Worm (Caenorhabditis elegans): ENCODE measurements around the gene Y75B8A.37.

Gene Y75B8A.37

DNA sequence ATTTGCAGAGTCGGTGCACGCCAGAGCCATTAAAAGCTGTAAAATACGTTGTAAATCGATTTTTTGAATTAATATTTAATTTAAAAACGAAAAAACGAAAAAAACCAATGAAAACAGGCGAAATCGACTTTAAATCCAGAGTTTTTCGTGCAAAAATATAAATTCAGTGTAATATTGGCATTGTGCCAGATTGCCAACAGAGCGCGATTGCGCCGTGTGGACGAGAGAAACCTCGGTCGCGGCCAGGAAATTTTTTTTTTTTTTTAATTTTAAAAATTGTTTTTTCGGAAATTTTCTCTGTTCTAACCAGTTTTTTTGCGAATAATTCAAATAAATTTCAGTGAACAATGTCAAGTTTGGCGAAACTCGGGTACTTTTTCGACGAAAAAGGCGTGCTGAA, 36.0 kb downstream of the Y75B8A.37 start, which contains the start of the genes pph-4.1 and Y75B8A.31 (continued):
- TF ChIP-seq tlp-1 (tag; optimal IDR thresholded peaks at IDR 0.05) (no peak), ceh-90 (tag; optimal IDR thresholded peaks at IDR 0.05) (peak; percentile 92), nhr-11 (tag; optimal IDR thresholded peaks at IDR 0.05) (peak; percentile 39), unc-62 (GFP tag; optimal IDR thresholded peaks at IDR 0.05) (no peak), jun-1 (tag; optimal IDR thresholded peaks at IDR 0.05) (peak; percentile 51), fkh-8 (tag; optimal IDR thresholded peaks at IDR 0.05) (peak; percentile 90), lin-14 (GFP tag; optimal IDR thresholded peaks at IDR 0.05) (no peak)

- no peak for TF ChIP-seq lsy-2 (tag; optimal IDR thresholded peaks at IDR 0.05)
These were observed 41.3 kb downstream of the Y75B8A.37 start for ce11 chrIII:12356588-12356987.

ce11 chrIII:12358461-12358860, 43.2 kb downstream of the Y75B8A.37 start, which contains the start of gene Y75B8A.32:
Gene Y75B8A.32, minus strand, starts transcription at chrIII:12358561.
- TF ChIP-seq aly-2 (tag; optimal IDR thresholded peaks at IDR 0.05) (no peak), efl-3 (GFP tag; optimal IDR thresholded peaks at IDR 0.05) (no peak), F16B12.6 (tag; optimal IDR thresholded peaks at IDR 0.05) (no peak), pqm-1 (tag; optimal IDR thresholded peaks at IDR 0.05) (no peak), sox-4 (tag; optimal IDR thresholded peaks at IDR 0.05) (no peak), fos-1 (tag; optimal IDR thresholded peaks at IDR 0.05) (no peak), efl-1 (optimal IDR thresholded peaks at IDR 0.05) (no peak), efl-1 (GFP tag; optimal IDR thresholded peaks at IDR 0.05 in 1 of 2) (no peak)

DNA sequence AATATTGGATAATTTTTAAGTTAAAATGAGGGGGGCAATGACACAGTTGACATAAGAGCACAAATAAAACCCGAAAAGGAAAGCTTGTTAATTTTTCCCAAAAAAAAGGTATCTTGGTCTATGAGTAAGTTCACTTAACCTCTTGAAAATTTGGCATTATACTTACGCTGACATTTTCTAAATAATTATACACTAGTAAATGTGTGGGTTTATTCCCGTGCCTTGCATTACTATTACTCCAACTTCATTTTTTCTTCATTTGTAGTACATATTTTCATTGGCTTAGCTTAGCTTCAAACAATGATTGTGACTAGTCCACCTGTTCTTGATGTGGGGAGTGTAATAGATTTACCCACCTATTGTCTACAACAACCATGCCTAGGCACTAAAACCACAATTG, 44.0 kb downstream of the Y75B8A.37 start, which contains the start of gene Y75B8A.34:
Gene Y75B8A.34, plus strand, starts transcription at position 301 of the 400 bp plus-strand sequence.
- TF ChIP-seq ets-5 (GFP tag; IDR thresholded peaks at IDR 0.05) (no peak), irx-1 (tag; optimal IDR thresholded peaks at IDR 0.05) (no peak), ama-1 (optimal IDR thresholded peaks at IDR 0.05) (no peak), blmp-1 (tag; optimal IDR thresholded peaks at IDR 0.05) (no peak), pqm-1 (tag; optimal IDR thresholded peaks at IDR 0.05) (no peak), nhr-85 (tag) (no peak), egl-13 (tag; optimal IDR thresholded peaks at IDR 0.05) (no peak), unc-30 (tag; optimal IDR thresholded peaks at IDR 0.05) (no peak), nhr-77 (tag; optimal IDR thresholded peaks at IDR 0.05) (no peak), nhr-90 (tag; optimal IDR thresholded peaks at IDR 0.05; ENCODE audit: poor library complexity) (no peak), lin-39 (tag; optimal IDR thresholded peaks at IDR 0.05) (no peak), fkh-8 (tag; optimal IDR thresholded peaks at IDR 0.05) (no peak)

Measured in whole organism, L1 larva.